Worm (Caenorhabditis elegans): ENCODE results near the gene hrg-4.
A peak's percentile ranks its signal among the peaks of the same experiment; 100 is the strongest.

Gene hrg-4

ce11 chrIV:11019962-11020550 lies 10.7 kb downstream of the hrg-4 start, which contains the start of gene F13H10.8:
F13H10.8 (plus strand) TSS chrIV:11020517.
- TF ChIP-seq hmg-11 (tag; optimal IDR thresholded peaks at IDR 0.05), result peak; percentile 58
- TF ChIP-seq nfya-1 (tag; optimal IDR thresholded peaks at IDR 0.05; ENCODE audit: insufficient read depth), result peak; percentile 31
- TF ChIP-seq nhr-25 (tag; optimal IDR thresholded peaks at IDR 0.05), result peak; percentile 21
- TF ChIP-seq pha-4 (tag; optimal IDR thresholded peaks at IDR 0.05), result peak; percentile 93
- TF ChIP-seq ceh-28 (tag; optimal IDR thresholded peaks at IDR 0.05), result no peak
- TF ChIP-seq snpc-4 (tag; optimal IDR thresholded peaks at IDR 0.05), result peak; percentile 28
- no peak for TF ChIP-seq sea-2 (GFP tag; optimal IDR thresholded peaks at IDR 0.05)
- peak; percentile 25 for TF ChIP-seq lin-15B (tag; optimal IDR thresholded peaks at IDR 0.05)
- TF ChIP-seq elt-2 (tag; optimal IDR thresholded peaks at IDR 0.05), result peak; percentile 76
- TF ChIP-seq pqm-1 (tag; optimal IDR thresholded peaks at IDR 0.05), result peak; percentile 3

ce11 chrIV:11015881-11016280 lies 14.9 kb downstream of the hrg-4 start, which contains the start of gene F13H10.3:
F13H10.3 (minus strand) TSS chrIV:11015953.
- TF ChIP-seq pqm-1 (tag; optimal IDR thresholded peaks at IDR 0.05), result peak; percentile 66
- no peak for TF ChIP-seq sea-2 (GFP tag; optimal IDR thresholded peaks at IDR 0.05)
- peak; percentile 86 for TF ChIP-seq elt-2 (tag; optimal IDR thresholded peaks at IDR 0.05)
- no peak for TF ChIP-seq aly-2 (tag; optimal IDR thresholded peaks at IDR 0.05)

DNA sequence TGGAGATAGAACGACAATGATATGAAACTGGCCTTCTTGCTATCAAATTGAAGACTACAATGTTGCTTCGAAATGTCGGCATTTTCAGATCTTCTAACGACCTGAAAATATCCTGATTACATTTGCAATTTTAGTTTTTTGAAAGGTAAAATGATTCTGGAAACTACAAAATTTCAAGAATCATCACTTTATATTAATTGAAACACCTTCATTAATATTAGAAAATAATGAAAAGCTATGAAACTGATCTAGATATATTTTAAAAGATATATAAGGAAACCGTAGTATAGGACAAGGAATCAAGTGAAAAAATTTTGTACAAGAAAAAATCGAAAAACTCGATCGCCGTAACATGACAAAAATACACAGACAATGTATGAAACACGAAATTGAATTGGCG lies 18.9 kb downstream of the hrg-4 start, which contains the start of gene ndx-9:
TSS of gene ndx-9 (minus strand) at position 101 of the 400 bp plus-strand sequence.
- TF ChIP-seq pqm-1 (tag; optimal IDR thresholded peaks at IDR 0.05), result no peak
- TF ChIP-seq fkh-10 (GFP tag; optimal IDR thresholded peaks at IDR 0.05), result no peak
- TF ChIP-seq jun-1 (tag; optimal IDR thresholded peaks at IDR 0.05), result no peak
- TF ChIP-seq snpc-4 (tag; optimal IDR thresholded peaks at IDR 0.05), result no peak
- TF ChIP-seq skn-1 (tag; optimal IDR thresholded peaks at IDR 0.05), result no peak
- TF ChIP-seq lsy-12 (tag; optimal IDR thresholded peaks at IDR 0.05), result no peak
- TF ChIP-seq nhr-11 (tag; optimal IDR thresholded peaks at IDR 0.05), result no peak
- no peak for TF ChIP-seq lin-39 (tag; optimal IDR thresholded peaks at IDR 0.05)
- TF ChIP-seq egl-27 (tag; optimal IDR thresholded peaks at IDR 0.05), result no peak
- TF ChIP-seq nhr-28 (tag; optimal IDR thresholded peaks at IDR 0.05), result no peak
- TF ChIP-seq eor-1 (tag; optimal IDR thresholded peaks at IDR 0.05), result no peak
- no peak for TF ChIP-seq elt-1 (tag; optimal IDR thresholded peaks at IDR 0.05)
- TF ChIP-seq ztf-11 (tag; optimal IDR thresholded peaks at IDR 0.05), result no peak
- no peak for TF ChIP-seq mml-1 (tag; optimal IDR thresholded peaks at IDR 0.05)

- no peak for TF ChIP-seq lsy-12 (tag; optimal IDR thresholded peaks at IDR 0.05)
- TF ChIP-seq lin-39 (tag; optimal IDR thresholded peaks at IDR 0.05), result no peak
- no peak for TF ChIP-seq pqm-1 (tag; optimal IDR thresholded peaks at IDR 0.05)
- no peak for TF ChIP-seq snpc-4 (tag; optimal IDR thresholded peaks at IDR 0.05)
- TF ChIP-seq eor-1 (tag; optimal IDR thresholded peaks at IDR 0.05), result no peak
- TF ChIP-seq nfya-1 (tag; optimal IDR thresholded peaks at IDR 0.05; ENCODE audit: insufficient read depth), result no peak
- TF ChIP-seq ceh-16 (tag; optimal IDR thresholded peaks at IDR 0.05), result no peak
- no peak for TF ChIP-seq nhr-67 (tag; optimal IDR thresholded peaks at IDR 0.05)
- TF ChIP-seq jun-1 (tag; optimal IDR thresholded peaks at IDR 0.05), result no peak
Measured at ce11 chrIV:11009928-11010327, 20.9 kb downstream of the hrg-4 start.

DNA sequence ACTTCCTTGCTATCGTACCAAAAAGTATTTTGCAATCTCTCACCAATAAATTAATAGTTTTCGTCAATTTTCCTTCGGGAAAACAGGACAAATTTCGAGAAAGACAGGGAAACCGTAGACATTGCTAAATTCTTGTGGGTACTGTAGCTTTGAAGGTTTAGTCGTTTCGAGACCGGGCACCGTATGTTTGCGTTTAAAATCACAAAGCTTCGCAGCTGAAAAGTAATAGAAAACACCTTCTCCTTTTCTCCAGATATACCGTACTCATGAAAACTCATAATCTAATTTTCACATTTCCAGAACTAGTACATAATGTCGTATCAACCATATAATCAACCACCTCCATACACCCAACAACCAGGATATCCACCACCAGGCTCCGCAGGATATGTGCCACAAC lies 21.8 kb downstream of the hrg-4 start, which contains the start of gene F13H10.6:
TSS of gene F13H10.6 (plus strand) at position 301 of the 400 bp plus-strand sequence.
- no peak for TF ChIP-seq pha-4 (tag; optimal IDR thresholded peaks at IDR 0.05)
- no peak for TF ChIP-seq nhr-11 (tag; optimal IDR thresholded peaks at IDR 0.05)
- no peak for TF ChIP-seq tbx-2 (tag; optimal IDR thresholded peaks at IDR 0.05)

DNA sequence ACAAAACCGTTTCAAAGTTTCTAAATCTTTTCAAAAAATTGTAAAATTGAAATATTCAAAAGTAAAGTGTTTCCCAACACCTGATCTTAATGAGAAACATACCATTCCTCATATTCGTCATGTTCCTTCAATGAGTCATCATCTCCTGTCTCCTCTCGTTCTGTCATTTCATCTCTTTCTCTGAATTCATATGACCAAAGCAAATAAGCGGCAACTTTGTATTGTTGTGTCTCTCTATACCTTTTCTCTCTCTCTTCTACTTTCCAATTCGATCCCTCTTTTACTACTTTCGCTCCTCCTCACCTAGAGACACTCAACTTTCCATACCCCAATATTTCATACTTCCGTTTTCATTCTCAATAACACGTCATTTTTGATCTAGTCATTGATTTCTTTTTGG lies 22.5 kb downstream of the hrg-4 start:
- TF ChIP-seq ztf-4 (tag; optimal IDR thresholded peaks at IDR 0.05), result no peak
- no peak for TF ChIP-seq nhr-43 (tag; optimal IDR thresholded peaks at IDR 0.05; ENCODE audit: poor library complexity, severe bottlenecking)
- TF ChIP-seq nhr-23 (tag; optimal IDR thresholded peaks at IDR 0.05), result peak; percentile 54
- TF ChIP-seq nfya-1 (tag; optimal IDR thresholded peaks at IDR 0.05; ENCODE audit: insufficient read depth), result peak; percentile 1
- no peak for TF ChIP-seq tbx-2 (tag; optimal IDR thresholded peaks at IDR 0.05)
- TF ChIP-seq nhr-67 (tag; optimal IDR thresholded peaks at IDR 0.05), result no peak
- no peak for TF ChIP-seq ceh-9 (tag; optimal IDR thresholded peaks at IDR 0.05)
- TF ChIP-seq hmg-11 (tag; optimal IDR thresholded peaks at IDR 0.05), result peak; percentile 48
- no peak for TF ChIP-seq fkh-10 (GFP tag; optimal IDR thresholded peaks at IDR 0.05)
- no peak for TF ChIP-seq ceh-16 (tag; optimal IDR thresholded peaks at IDR 0.05)
- peak; percentile 20 for TF ChIP-seq nhr-25 (tag; optimal IDR thresholded peaks at IDR 0.05)
- TF ChIP-seq elt-1 (tag; optimal IDR thresholded peaks at IDR 0.05), result no peak
- no peak for TF ChIP-seq daf-12 (tag; optimal IDR thresholded peaks at IDR 0.05)
- no peak for TF ChIP-seq nhr-11 (tag; optimal IDR thresholded peaks at IDR 0.05)
- peak; percentile 10 for TF ChIP-seq jun-1 (tag; optimal IDR thresholded peaks at IDR 0.05)
- TF ChIP-seq pha-4 (tag; optimal IDR thresholded peaks at IDR 0.05), result peak; percentile 81

Measured in whole organism, L3 larva.